Fruit fly (Drosophila melanogaster): ENCODE measurements around the gene Pp2B-14D.

- TF ChIP-seq Vsx2 (GFP tag; optimal IDR thresholded peaks at IDR 0.05; ENCODE audit: partially characterized antibody) (no peak), Abd-B (GFP tag; optimal IDR thresholded peaks at IDR 0.05) (no peak), fru (GFP tag; optimal IDR thresholded peaks at IDR 0.05) (no peak), psq (GFP tag; optimal IDR thresholded peaks at IDR 0.05) (no peak), br (GFP tag; optimal IDR thresholded peaks at IDR 0.05) (no peak), foxo (GFP tag; optimal IDR thresholded peaks at IDR 0.05) (no peak), CG9705 (GFP tag; optimal IDR thresholded peaks at IDR 0.05) (no peak), Hr83 (GFP tag; optimal IDR thresholded peaks at IDR 0.05; ENCODE audit: poor library complexity, severe bottlenecking) (no peak), Dfd (GFP tag; optimal IDR thresholded peaks at IDR 0.05) (no peak), usp (GFP tag; optimal IDR thresholded peaks at IDR 0.05) (no peak), GATAd (GFP tag; optimal IDR thresholded peaks at IDR 0.05) (no peak), pan (optimal IDR thresholded peaks at IDR 0.05) (no peak), tai (GFP tag; optimal IDR thresholded peaks at IDR 0.05) (no peak), HLH106 (tag; optimal IDR thresholded peaks at IDR 0.05) (no peak)
These were observed 39.3 kb upstream of the Pp2B-14D start, which contains the start of the genes CG9784 and Nup153 for dm6 chrX:16598978-16599664.
